Fruit fly (Drosophila melanogaster) whole organism, wandering third instar larva: ENCODE measurements around the gene CG32099.

Experiments
- Abd-B ChIP-seq: fragments of >200 bp; optimal IDR thresholded peaks from 2 replicates; lab custom pipeline; 2017; ENCODE audit warnings: missing biosample characterization, missing genetic modification characterization
- CG32264 ChIP-seq: fragments of 200-800 bp; sonication (Bioruptor generic); optimal IDR thresholded peaks from 2 replicates; lab custom pipeline; 2016; ENCODE audit warnings: missing biosample characterization, missing genetic modification characterization
- CG9705 ChIP-seq: fragments of 200-800 bp; sonication (Bioruptor generic); optimal IDR thresholded peaks from 2 replicates; lab custom pipeline; 2018; ENCODE audit warnings: missing biosample characterization, mild to moderate bottlenecking, missing genetic modification characterization
- CrebA ChIP-seq: fragments of 200-800 bp; sonication (Bioruptor generic); optimal IDR thresholded peaks from 2 replicates; lab custom pipeline; 2016; ENCODE audit warnings: missing biosample characterization, mild to moderate bottlenecking, missing genetic modification characterization, borderline replicate concordance
- Dfd ChIP-seq: fragments of >200 bp; optimal IDR thresholded peaks from 2 replicates; lab custom pipeline; 2017; ENCODE audit warnings: missing biosample characterization, missing genetic modification characterization
- Dif ChIP-seq: fragments of 200-275, 200-300 bp; sonication (Bioruptor generic); optimal IDR thresholded peaks from 2 replicates; lab custom pipeline; 2018; ENCODE audit warnings: missing biosample characterization, missing genetic modification characterization; ENCODE audit not compliant: partially characterized antibody
- GATAd ChIP-seq: sonication (Bioruptor generic); optimal IDR thresholded peaks from 2 replicates; lab custom pipeline; 2016; ENCODE audit warnings: missing biosample characterization, missing genetic modification characterization
- HLH106 ChIP-seq: fragments of 200-800 bp; optimal IDR thresholded peaks from 3 replicates; lab custom pipeline; 2019; ENCODE audit warnings: missing biosample characterization, mild to moderate bottlenecking, missing genetic modification characterization, moderate library complexity
- Hnf4 ChIP-seq: fragments of 200-800 bp; sonication (Bioruptor generic); optimal IDR thresholded peaks from 2 replicates; lab custom pipeline; 2016; ENCODE audit warnings: missing biosample characterization, mild to moderate bottlenecking, missing genetic modification characterization
- Hr78 ChIP-seq: fragments of >200 bp; optimal IDR thresholded peaks from 2 replicates; lab custom pipeline; 2017; ENCODE audit warnings: missing biosample characterization, missing genetic modification characterization
- Hr83 ChIP-seq: fragments of 200-300 bp; sonication (Bioruptor generic); optimal IDR thresholded peaks from 2 replicates; lab custom pipeline; 2016; ENCODE audit warnings: missing biosample characterization, mild to moderate bottlenecking, missing genetic modification characterization, moderate library complexity; ENCODE audit not compliant: poor library complexity, severe bottlenecking
- Jra ChIP-seq: sonication (Bioruptor generic); optimal IDR thresholded peaks from 2 replicates; lab custom pipeline; 2016; ENCODE audit warnings: missing biosample characterization, missing genetic modification characterization
- Mio ChIP-seq: sonication (Bioruptor generic); optimal IDR thresholded peaks from 2 replicates; lab custom pipeline; 2016; ENCODE audit warnings: missing biosample characterization, missing genetic modification characterization
- Myc ChIP-seq: fragments of >200 bp; optimal IDR thresholded peaks from 2 replicates; lab custom pipeline; 2017
- N ChIP-seq: fragments of >200 bp; optimal IDR thresholded peaks from 2 replicates; lab custom pipeline; 2018; ENCODE audit warnings: missing biosample characterization, missing external identifiers, missing genetic modification characterization
- OdsH ChIP-seq: fragments of 200-800 bp; sonication (Bioruptor generic); optimal IDR thresholded peaks from 2 replicates; lab custom pipeline; 2016; ENCODE audit warnings: missing biosample characterization, mild to moderate bottlenecking, missing genetic modification characterization
- Rel ChIP-seq, 2 experiments: fragments of 200-800 bp; sonication (Bioruptor generic) in 1 of 2; optimal IDR thresholded peaks; 2 replicates in 1 of 2; 3 replicates in 1 of 2; lab custom pipeline; 2016 to 2019; ENCODE audit warnings: mild to moderate bottlenecking in 2 of 2, missing biosample characterization in 2 of 2, missing genetic modification characterization in 2 of 2, moderate library complexity in 1 of 2
- Sp1 ChIP-seq: fragments of 200-800 bp; sonication (Bioruptor generic); optimal IDR thresholded peaks from 3 replicates; lab custom pipeline; 2019; ENCODE audit warnings: missing biosample characterization, mild to moderate bottlenecking, missing genetic modification characterization, moderate library complexity
- Vsx2 ChIP-seq: fragments of 200-300, 225-300 bp; sonication (Bioruptor generic); optimal IDR thresholded peaks from 2 replicates; lab custom pipeline; 2018; ENCODE audit warnings: missing biosample characterization, missing genetic modification characterization; ENCODE audit not compliant: partially characterized antibody
- br ChIP-seq: fragments of 200-800 bp; sonication (Bioruptor generic); optimal IDR thresholded peaks from 2 replicates; lab custom pipeline; 2016; ENCODE audit warnings: missing biosample characterization, missing genetic modification characterization
- brk ChIP-seq: fragments of 200-800 bp; sonication (Bioruptor generic); optimal IDR thresholded peaks from 2 replicates; lab custom pipeline; 2016; ENCODE audit warnings: missing biosample characterization, mild to moderate bottlenecking, missing genetic modification characterization
- dl ChIP-seq, 2 experiments: fragments of 175-275, 200-275 bp in 1 of 2; fragments of 200-275 bp in 1 of 2; sonication (Bioruptor generic); optimal IDR thresholded peaks; lab custom pipeline; 2018; ENCODE audit warnings: mild to moderate bottlenecking in 2 of 2, missing biosample characterization in 2 of 2, missing genetic modification characterization in 2 of 2, moderate library complexity in 2 of 2; ENCODE audit not compliant: partially characterized antibody in 2 of 2, insufficient read depth in 1 of 2
- dmrt93B ChIP-seq: fragments of 200-800 bp; sonication (Bioruptor generic); optimal IDR thresholded peaks from 2 replicates; lab custom pipeline; 2018; ENCODE audit warnings: missing biosample characterization, mild to moderate bottlenecking, missing genetic modification characterization
- dsf ChIP-seq: sonication (Bioruptor generic); optimal IDR thresholded peaks from 2 replicates; lab custom pipeline; 2016; ENCODE audit warnings: missing biosample characterization, missing genetic modification characterization, borderline replicate concordance
- ey ChIP-seq: fragments of 200-800 bp; sonication (Bioruptor generic); optimal IDR thresholded peaks from 2 replicates; lab custom pipeline; 2016; ENCODE audit warnings: missing biosample characterization, missing genetic modification characterization
- foxo ChIP-seq, 2 experiments: fragments of 200-800 bp; sonication (Bioruptor generic); optimal IDR thresholded peaks; 2 replicates in 1 of 2; 3 replicates in 1 of 2; lab custom pipeline; 2016 to 2017; ENCODE audit warnings: missing biosample characterization in 2 of 2, missing genetic modification characterization in 2 of 2
- fru ChIP-seq: fragments of 200-800 bp; sonication (Bioruptor generic); optimal IDR thresholded peaks from 3 replicates; lab custom pipeline; 2016; ENCODE audit warnings: missing biosample characterization, mild to moderate bottlenecking, missing genetic modification characterization
- h ChIP-seq: fragments of 200-800 bp; sonication (Bioruptor generic); optimal IDR thresholded peaks from 3 replicates; lab custom pipeline; 2016; ENCODE audit warnings: missing biosample characterization, mild to moderate bottlenecking, missing genetic modification characterization
- jim ChIP-seq: fragments of 175-275, 200-325 bp; sonication (Bioruptor generic); optimal IDR thresholded peaks from 2 replicates; lab custom pipeline; 2016; ENCODE audit warnings: missing biosample characterization, mild to moderate bottlenecking, missing genetic modification characterization
- lola ChIP-seq: fragments of >200 bp; optimal IDR thresholded peaks from 2 replicates; lab custom pipeline; 2017; ENCODE audit warnings: missing biosample characterization, missing genetic modification characterization
- pan ChIP-seq: fragments of >200 bp; optimal IDR thresholded peaks from 2 replicates; lab custom pipeline; 2017
- psq ChIP-seq: fragments of 200-800 bp; sonication (Bioruptor generic); optimal IDR thresholded peaks from 3 replicates; lab custom pipeline; 2017; ENCODE audit warnings: missing biosample characterization, mild to moderate bottlenecking, missing genetic modification characterization, moderate library complexity
- rgr ChIP-seq: fragments of 200-800 bp; sonication (Bioruptor generic); optimal IDR thresholded peaks from 3 replicates; lab custom pipeline; 2016; ENCODE audit warnings: missing biosample characterization, mild to moderate bottlenecking, missing genetic modification characterization
- sage ChIP-seq: fragments of 200-800 bp; sonication (Bioruptor generic); optimal IDR thresholded peaks from 2 replicates; lab custom pipeline; 2016; ENCODE audit warnings: missing biosample characterization, mild to moderate bottlenecking, missing genetic modification characterization
- sv ChIP-seq: fragments of 200-800 bp; sonication (Bioruptor generic); optimal IDR thresholded peaks from 3 replicates; lab custom pipeline; 2016; ENCODE audit warnings: missing biosample characterization, missing genetic modification characterization
- tai ChIP-seq: sonication (Bioruptor generic); optimal IDR thresholded peaks from 2 replicates; lab custom pipeline; 2016; ENCODE audit warnings: missing biosample characterization, missing genetic modification characterization
- usp ChIP-seq: fragments of >200 bp; optimal IDR thresholded peaks from 2 replicates; lab custom pipeline; 2017; ENCODE audit warnings: missing biosample characterization, missing genetic modification characterization
- woc ChIP-seq: sonication (Bioruptor generic); optimal IDR thresholded peaks from 2 replicates; lab custom pipeline; 2016; ENCODE audit warnings: missing biosample characterization, mild to moderate bottlenecking, missing genetic modification characterization

The CG32099 gene

DNA sequence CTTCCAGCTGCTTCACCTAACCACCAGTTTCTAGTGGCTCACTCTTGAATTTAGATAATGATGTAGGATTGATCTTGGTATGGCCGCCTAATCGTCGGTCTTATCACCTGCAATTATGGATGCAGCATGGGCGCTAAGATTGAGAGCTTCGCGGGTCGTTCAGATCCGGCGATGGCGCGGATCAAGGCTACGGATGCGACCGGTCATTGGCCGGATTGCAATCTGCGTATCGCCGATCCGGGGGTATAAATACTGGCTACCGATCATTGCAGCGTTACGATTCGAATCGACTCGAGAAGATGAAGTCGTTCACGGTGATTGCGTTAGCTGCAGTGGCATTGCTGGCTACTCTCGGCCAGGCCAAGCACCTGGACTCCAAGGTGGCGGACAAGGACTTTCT is 20.0 kb upstream of the CG32099 start, which contains the start of gene Lsp2:
TSS of gene Lsp2 (plus strand) at position 283 of the 400 bp plus-strand sequence.
- TF ChIP-seq Hnf4 (peak; percentile 0), Dif (GFP tag; lab: Kevin White, UChicago) (no peak), Mio (no peak)
- TF ChIP-seq, all 38 proteins: peak for 1

- no peak for TF ChIP-seq Myc (lab: Kevin White, UChicago)
- no peak for TF ChIP-seq Hr78 (GFP tag; lab: Kevin White, UChicago)
- TF ChIP-seq Mio = no peak
- peak; percentile 65 for TF ChIP-seq fru (GFP tag; lab: Kevin White, UChicago)
- TF ChIP-seq foxo (GFP tag; optimal IDR thresholded peaks at IDR 0.05; lab: Kevin White, UChicago) = peak in 1 of 2 experiments; percentile 76
- TF ChIP-seq pan (lab: Kevin White, UChicago) = no peak
- TF ChIP-seq Hnf4 = peak; percentile 30
- peak; percentile 37 for TF ChIP-seq br (GFP tag; lab: Kevin White, UChicago)
- peak; percentile 24 for TF ChIP-seq brk (GFP tag; lab: Kevin White, UChicago)
- TF ChIP-seq dsf (GFP tag; lab: Kevin White, UChicago) = no peak
- peak; percentile 58 for TF ChIP-seq h (GFP tag; lab: Kevin White, UChicago)
- TF ChIP-seq usp = no peak
- no peak for TF ChIP-seq GATAd (GFP tag; lab: Kevin White, UChicago)
- TF ChIP-seq tai (GFP tag; lab: Kevin White, UChicago) = no peak
- no peak for TF ChIP-seq Vsx2
- TF ChIP-seq Dfd (GFP tag; lab: Kevin White, UChicago) = no peak
- peak; percentile 78 for TF ChIP-seq OdsH (GFP tag; lab: Kevin White, UChicago)
- no peak for TF ChIP-seq N (GFP tag; lab: Kevin White, UChicago)
- peak; percentile 84 for TF ChIP-seq HLH106 (tag; lab: Kevin White, UChicago)
- peak; percentile 71 for TF ChIP-seq woc (GFP tag; lab: Kevin White, UChicago)
- peak; percentile 72 for TF ChIP-seq psq (GFP tag; lab: Kevin White, UChicago)
- TF ChIP-seq CG32264 (GFP tag; lab: Kevin White, UChicago) = no peak
- no peak for TF ChIP-seq dl (GFP tag; optimal IDR thresholded peaks at IDR 0.05; lab: Kevin White, UChicago; ENCODE audit: insufficient read depth in 1 of 2, partially characterized antibody in 2 of 2)
- peak; percentile 23 for TF ChIP-seq dmrt93B (GFP tag; lab: Kevin White, UChicago)
- peak; percentile 85 for TF ChIP-seq Sp1 (GFP tag; lab: Kevin White, UChicago)
- no peak for TF ChIP-seq Jra
- TF ChIP-seq ey (GFP tag; lab: Kevin White, UChicago) = peak; percentile 38
- TF ChIP-seq Abd-B (GFP tag; lab: Kevin White, UChicago) = no peak
- peak; percentile 78 for TF ChIP-seq rgr (GFP tag; lab: Kevin White, UChicago)
- TF ChIP-seq CrebA = no peak
- no peak for TF ChIP-seq Rel (GFP tag; optimal IDR thresholded peaks at IDR 0.05; lab: Kevin White, UChicago)
- peak; percentile 99 for TF ChIP-seq Rel (tag; optimal IDR thresholded peaks at IDR 0.05; lab: Kevin White, UChicago)
- TF ChIP-seq jim = no peak
- no peak for TF ChIP-seq Dif (GFP tag; lab: Kevin White, UChicago)
- peak; percentile 30 for TF ChIP-seq sv (GFP tag; lab: Kevin White, UChicago)
- TF ChIP-seq sage (GFP tag; lab: Kevin White, UChicago) = no peak
- no peak for TF ChIP-seq lola (GFP tag; lab: Kevin White, UChicago)
- TF ChIP-seq Hr83 (GFP tag; lab: Kevin White, UChicago) = peak; percentile 78
- TF ChIP-seq CG9705 (GFP tag; lab: Kevin White, UChicago) = peak; percentile 52
Observed at dm6 chr3L:12131918-12132317, 17.2 kb upstream of the CG32099 start, which contains the start of gene DEF8. DEF8 (plus strand) TSS chr3L:12132146.

DNA sequence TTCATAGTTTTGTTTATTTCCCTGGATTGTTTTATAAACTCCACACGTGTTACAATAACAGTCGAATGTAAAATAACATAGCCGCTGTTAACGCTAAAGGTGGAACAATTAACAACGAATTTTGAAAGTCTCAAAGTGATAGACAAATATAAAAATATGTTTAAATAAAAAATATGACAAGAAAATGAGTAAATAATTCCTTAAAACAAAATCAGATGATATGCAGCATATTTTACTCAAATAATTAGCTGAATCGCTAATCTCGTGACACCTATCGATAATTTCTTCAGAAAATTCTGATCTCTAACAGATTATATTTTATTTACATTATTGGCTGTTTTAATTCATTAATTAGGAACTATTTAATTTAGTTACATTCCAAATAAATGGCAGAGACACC is 12.4 kb upstream of the CG32099 start, which contains the start of the genes CG5645 and Atg12:
TSS of gene CG5645 (minus strand) at position 77 of the 400 bp plus-strand sequence.
TSS of gene Atg12 (plus strand) at position 338 of the 400 bp plus-strand sequence.
- TF ChIP-seq fru (GFP tag; lab: Kevin White, UChicago) = peak; percentile 69
- TF ChIP-seq psq (GFP tag; lab: Kevin White, UChicago) = peak; percentile 48
- TF ChIP-seq OdsH (GFP tag; lab: Kevin White, UChicago) = peak; percentile 65
- no peak for TF ChIP-seq sv (GFP tag; lab: Kevin White, UChicago)
- peak; percentile 74 for TF ChIP-seq rgr (GFP tag; lab: Kevin White, UChicago)
- TF ChIP-seq h (GFP tag; lab: Kevin White, UChicago) = peak; percentile 84
- TF ChIP-seq lola (GFP tag; lab: Kevin White, UChicago) = no peak
- TF ChIP-seq Jra = peak; percentile 79
- TF ChIP-seq CG32264 (GFP tag; lab: Kevin White, UChicago) = peak; percentile 13
- TF ChIP-seq Rel (GFP tag; optimal IDR thresholded peaks at IDR 0.05; lab: Kevin White, UChicago) = no peak
- TF ChIP-seq Rel (tag; optimal IDR thresholded peaks at IDR 0.05; lab: Kevin White, UChicago) = peak; percentile 43
- peak; percentile 81 for TF ChIP-seq Hnf4
- peak; percentile 76 for TF ChIP-seq woc (GFP tag; lab: Kevin White, UChicago)
- no peak for TF ChIP-seq dl (GFP tag; optimal IDR thresholded peaks at IDR 0.05; lab: Kevin White, UChicago; ENCODE audit: insufficient read depth in 1 of 2, partially characterized antibody in 2 of 2)
- TF ChIP-seq br (GFP tag; lab: Kevin White, UChicago) = peak; percentile 36
- TF ChIP-seq dsf (GFP tag; lab: Kevin White, UChicago) = peak; percentile 46
- TF ChIP-seq CG9705 (GFP tag; lab: Kevin White, UChicago) = peak; percentile 76
- TF ChIP-seq Sp1 (GFP tag; lab: Kevin White, UChicago) = peak; percentile 46
- peak; percentile 67 for TF ChIP-seq HLH106 (tag; lab: Kevin White, UChicago)
- no peak for TF ChIP-seq Dfd (GFP tag; lab: Kevin White, UChicago)
- no peak for TF ChIP-seq CrebA
- no peak for TF ChIP-seq Hr78 (GFP tag; lab: Kevin White, UChicago)
- peak in 1 of 2 experiments; percentile 83 for TF ChIP-seq foxo (GFP tag; optimal IDR thresholded peaks at IDR 0.05; lab: Kevin White, UChicago)
- peak; percentile 71 for TF ChIP-seq brk (GFP tag; lab: Kevin White, UChicago)
- peak; percentile 46 for TF ChIP-seq ey (GFP tag; lab: Kevin White, UChicago)
